Fruit fly (Drosophila melanogaster): ENCODE results near the gene CG5151.

Gene CG5151

DNA sequence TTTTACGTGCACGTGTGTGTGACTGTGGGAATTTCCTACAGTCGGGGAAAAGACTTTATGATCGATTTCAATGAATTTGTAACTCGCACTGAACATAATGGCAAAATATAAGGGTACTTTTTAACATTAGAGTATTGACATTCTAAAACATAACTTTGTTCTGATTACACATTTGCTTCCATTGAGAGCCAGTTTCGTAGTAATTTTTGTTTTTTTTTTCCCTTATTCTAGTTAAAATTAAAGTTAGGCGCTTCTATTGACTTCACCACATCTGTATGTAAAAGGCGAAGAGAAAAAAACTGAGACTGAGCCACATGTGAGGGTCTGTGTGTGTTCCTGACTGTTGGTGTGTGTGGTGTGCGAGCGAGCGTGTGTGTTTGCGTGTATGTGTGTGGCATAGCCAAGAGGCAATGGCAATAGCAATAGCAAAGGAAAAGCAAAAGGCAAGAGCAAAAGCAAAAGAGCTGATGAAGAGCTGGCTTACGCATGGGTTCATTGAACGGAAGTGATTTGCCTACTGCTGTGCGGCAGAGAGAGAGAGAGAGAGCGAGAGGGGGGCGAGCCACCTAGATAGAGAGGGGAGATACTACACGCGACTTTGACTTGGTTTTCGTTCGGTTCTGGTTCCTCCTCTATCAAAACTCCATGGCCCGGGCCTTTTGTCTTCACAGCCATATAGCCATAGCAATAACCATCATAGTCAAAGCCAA is 2.5 kb downstream of the CG5151 start (continued):
- TF ChIP-seq H2.0 (GFP tag; IDR thresholded peaks at IDR 0.05) = peak; percentile 50; the same call in 1 of the 2 replicates
- peak; percentile 27 for TF ChIP-seq kah (GFP tag; optimal IDR thresholded peaks at IDR 0.05)
- TF ChIP-seq NK7.1 (GFP tag; optimal IDR thresholded peaks at IDR 0.05) = no peak
- TF ChIP-seq unpg (GFP tag; optimal IDR thresholded peaks at IDR 0.05) = peak; percentile 67
- no peak; the same call in 1 of the 2 replicates for TF ChIP-seq aop (GFP tag; IDR thresholded peaks at IDR 0.05)
- no peak for TF ChIP-seq cad (GFP tag; optimal IDR thresholded peaks at IDR 0.05)
- TF ChIP-seq CG12236 (GFP tag; optimal IDR thresholded peaks at IDR 0.05) = peak; percentile 52
- TF ChIP-seq Dek (tag; optimal IDR thresholded peaks at IDR 0.05) = peak; percentile 68
- TF ChIP-seq row (GFP tag; IDR thresholded peaks at IDR 0.05) = peak; percentile 87
- peak; percentile 77 for TF ChIP-seq CG2712 (tag; optimal IDR thresholded peaks at IDR 0.05)
- peak; percentile 71 for TF ChIP-seq scrt (GFP tag; optimal IDR thresholded peaks at IDR 0.05)
- peak; percentile 72 for TF ChIP-seq CG1832 (GFP tag; optimal IDR thresholded peaks at IDR 0.05)
- TF ChIP-seq Hr51 (GFP tag; optimal IDR thresholded peaks at IDR 0.05) = peak; percentile 39 to 81
- TF ChIP-seq kni (GFP tag; optimal IDR thresholded peaks at IDR 0.05) = peak; percentile 24
- no peak for TF ChIP-seq wek (GFP tag; optimal IDR thresholded peaks at IDR 0.05)
- TF ChIP-seq CG9609 (GFP tag; optimal IDR thresholded peaks at IDR 0.05) = peak; percentile 48
- peak; percentile 45 for TF ChIP-seq Dad (GFP tag; optimal IDR thresholded peaks at IDR 0.05)
- TF ChIP-seq Adf1 (GFP tag; IDR thresholded peaks at IDR 0.05) = peak; percentile 52; the same call in 1 of the 2 replicates
- TF ChIP-seq CG13424 (tag; optimal IDR thresholded peaks at IDR 0.05) = peak; percentile 85
- TF ChIP-seq CG1792 (GFP tag; optimal IDR thresholded peaks at IDR 0.05) = peak; percentile 39
- no peak for TF ChIP-seq CG11456 (GFP tag; IDR thresholded peaks at IDR 0.05)
- no peak for TF ChIP-seq Sry-β (GFP tag; optimal IDR thresholded peaks at IDR 0.05)
- TF ChIP-seq gfzf (GFP tag; optimal IDR thresholded peaks at IDR 0.05) = no peak
- TF ChIP-seq ato (GFP tag; IDR thresholded peaks at IDR 0.05; ENCODE audit: partially characterized antibody) = no peak
- TF ChIP-seq eyg (GFP tag; optimal IDR thresholded peaks at IDR 0.05) = peak; percentile 62
- TF ChIP-seq CG2116 (GFP tag; optimal IDR thresholded peaks at IDR 0.05) = peak; percentile 34
- TF ChIP-seq CG33213 (GFP tag; optimal IDR thresholded peaks at IDR 0.05) = peak; percentile 28
- no peak for TF ChIP-seq wdn (GFP tag; IDR thresholded peaks at IDR 0.05)
- peak; percentile 72; the same call in 2 of the 3 replicates for TF ChIP-seq CG2199 (GFP tag; IDR thresholded peaks at IDR 0.05)
- TF ChIP-seq sisA (GFP tag; IDR thresholded peaks at IDR 0.05) = peak; percentile 53
- no peak for TF ChIP-seq CG17186 (GFP tag; optimal IDR thresholded peaks at IDR 0.05)
- peak in 1 of 2 experiments; percentile 16 for TF ChIP-seq crp (GFP tag; optimal IDR thresholded peaks at IDR 0.05)
- TF ChIP-seq pnt (GFP tag; optimal IDR thresholded peaks at IDR 0.05) = peak; percentile 52
- peak; percentile 44; the same call in 1 of the 2 replicates for TF ChIP-seq sens-2 (GFP tag; IDR thresholded peaks at IDR 0.05)
- TF ChIP-seq stc (GFP tag; IDR thresholded peaks at IDR 0.05) = no peak; the same call in 1 of the 2 replicates
- TF ChIP-seq CG12104 (GFP tag; optimal IDR thresholded peaks at IDR 0.05) = peak; percentile 51
- TF ChIP-seq CG13775 (GFP tag; optimal IDR thresholded peaks at IDR 0.05) = peak; percentile 47
- TF ChIP-seq CG43689 (GFP tag; IDR thresholded peaks at IDR 0.05) = no peak
- no peak for TF ChIP-seq MESR4 (GFP tag; optimal IDR thresholded peaks at IDR 0.05)
- TF ChIP-seq CG11504 (tag; optimal IDR thresholded peaks at IDR 0.05) = peak; percentile 87
- no peak for TF ChIP-seq CG6272 (GFP tag; IDR thresholded peaks at IDR 0.05)
- TF ChIP-seq sr (GFP tag; IDR thresholded peaks at IDR 0.05) = no peak
- no peak for TF ChIP-seq Scr (GFP tag; IDR thresholded peaks at IDR 0.05; ENCODE audit: partially characterized antibody)
- peak; percentile 6 for TF ChIP-seq CG33557 (GFP tag; optimal IDR thresholded peaks at IDR 0.05)
- TF ChIP-seq Doc2 (GFP tag; IDR thresholded peaks at IDR 0.05) = no peak
- peak; percentile 75 for TF ChIP-seq D19A (tag; optimal IDR thresholded peaks at IDR 0.05)
- no peak for TF ChIP-seq BEAF-32 (GFP tag; optimal IDR thresholded peaks at IDR 0.05)
- TF ChIP-seq fd102C (GFP tag; optimal IDR thresholded peaks at IDR 0.05) = no peak
- TF ChIP-seq CG3163 (GFP tag; optimal IDR thresholded peaks at IDR 0.05) = peak; percentile 88
